Fruit fly (Drosophila melanogaster) whole organism, embryonic: ENCODE results near the gene CG13884.

Experiments
- Asciz ChIP-seq: fragments of 200-800 bp; sonication (Bioruptor generic); optimal IDR thresholded peaks from 2 replicates; lab custom pipeline; 2017; ENCODE audit warnings: missing biosample characterization, mild to moderate bottlenecking, missing genetic modification characterization, missing genetic modification reagents
- CG10431 ChIP-seq: fragments of 200-800 bp; sonication (Bioruptor generic); optimal IDR thresholded peaks from 3 replicates; lab custom pipeline; 2018; ENCODE audit warnings: missing biosample characterization, mild to moderate bottlenecking, missing genetic modification characterization
- CG10543 ChIP-seq: fragments of 200-800 bp; sonication (Bioruptor generic); optimal IDR thresholded peaks from 3 replicates; lab custom pipeline; 2017; ENCODE audit warnings: missing biosample characterization, mild to moderate bottlenecking, missing genetic modification characterization, moderate library complexity
- CG11504 ChIP-seq: fragments of 200-800 bp; sonication (Bioruptor generic); optimal IDR thresholded peaks from 3 replicates; lab custom pipeline; 2019; ENCODE audit warnings: missing biosample characterization, mild to moderate bottlenecking, missing genetic modification characterization, moderate library complexity
- CG12104 ChIP-seq: fragments of 200-800 bp; sonication (Bioruptor generic); optimal IDR thresholded peaks from 3 replicates; lab custom pipeline; 2016; ENCODE audit warnings: missing biosample characterization, missing genetic modification characterization
- CG12219 ChIP-seq: fragments of 200-800 bp; sonication (Bioruptor generic); optimal IDR thresholded peaks from 3 replicates; lab custom pipeline; 2018; ENCODE audit warnings: missing biosample characterization, mild to moderate bottlenecking, missing genetic modification characterization
- CG13296 ChIP-seq: fragments of 200-800 bp; sonication (Bioruptor generic); optimal IDR thresholded peaks from 3 replicates; lab custom pipeline; 2018; ENCODE audit warnings: missing biosample characterization, mild to moderate bottlenecking, missing genetic modification characterization
- CG15696 ChIP-seq: fragments of 200-800 bp; sonication (Bioruptor generic); optimal IDR thresholded peaks from 2 replicates; lab custom pipeline; 2019; ENCODE audit warnings: missing biosample characterization, mild to moderate bottlenecking, missing genetic modification characterization, moderate library complexity
- CG1603 ChIP-seq: fragments of 200-800 bp; sonication (Bioruptor generic); optimal IDR thresholded peaks from 2 replicates; lab custom pipeline; 2019; ENCODE audit warnings: missing biosample characterization, mild to moderate bottlenecking, missing genetic modification characterization, moderate library complexity
- CG16815 ChIP-seq: fragments of 200-800 bp; sonication (Bioruptor generic); optimal IDR thresholded peaks from 3 replicates; lab custom pipeline; 2017; ENCODE audit warnings: missing biosample characterization, mild to moderate bottlenecking, missing genetic modification characterization
- CG17612 ChIP-seq: fragments of 200-800 bp; sonication (Bioruptor generic); IDR thresholded peaks from 2 replicates; pipeline ENCODE4 v1.3.6; 2022; ENCODE audit warnings: missing biosample characterization, missing genetic modification characterization
- CG4730 ChIP-seq: fragments of 200-800 bp; sonication (Bioruptor generic); IDR thresholded peaks from 2 replicates; pipeline ENCODE4 v1.3.6; 2022; ENCODE audit warnings: missing biosample characterization, missing genetic modification characterization
- CG6683 ChIP-seq: fragments of 200-800 bp; sonication (Bioruptor generic); optimal IDR thresholded peaks from 2 replicates; lab custom pipeline; 2017; ENCODE audit warnings: missing biosample characterization, mild to moderate bottlenecking, missing genetic modification characterization, missing genetic modification reagents
- CG6791 ChIP-seq: fragments of 200-800 bp; sonication (Bioruptor generic); IDR thresholded peaks from 3 replicates; pipeline ENCODE4 v1.3.6; 2022; ENCODE audit warnings: missing biosample characterization, missing genetic modification characterization; ENCODE audit not compliant: partially characterized antibody
- CG7928 ChIP-seq: fragments of 200-800 bp; sonication (Bioruptor generic); optimal IDR thresholded peaks from 2 replicates; lab custom pipeline; 2017; ENCODE audit warnings: missing biosample characterization, mild to moderate bottlenecking, missing genetic modification characterization
- Camta ChIP-seq: fragments of 200-800 bp; sonication (Bioruptor generic); optimal IDR thresholded peaks from 2 replicates; lab custom pipeline; 2016; ENCODE audit warnings: missing biosample characterization, missing genetic modification characterization
- Doc2 ChIP-seq: fragments of 200-800 bp; sonication (Bioruptor generic); IDR thresholded peaks from 2 replicates; pipeline ENCODE4 v1.3.6; 2022; ENCODE audit warnings: missing biosample characterization, missing genetic modification characterization
- Dref ChIP-seq: fragments of 200-800 bp; sonication (Bioruptor generic); IDR thresholded peaks from 2 replicates; pipeline ENCODE4 v1.3.6; 2022; ENCODE audit warnings: missing biosample characterization, missing genetic modification characterization
- HLHmδ ChIP-seq: fragments of 200-800 bp; sonication (Bioruptor generic); optimal IDR thresholded peaks from 2 replicates; lab custom pipeline; 2018; ENCODE audit warnings: missing biosample characterization, mild to moderate bottlenecking, missing genetic modification characterization, moderate library complexity
- Hand ChIP-seq: fragments of 200-800 bp; sonication (Bioruptor generic); optimal IDR thresholded peaks from 2 replicates; lab custom pipeline; 2017; ENCODE audit warnings: mild to moderate bottlenecking, missing biosample characterization, missing genetic modification reagents, missing genetic modification characterization
- Hr78 ChIP-seq, 2 experiments: fragments of 200-800 bp in 1 of 2; fragments of >200 bp in 1 of 2; sonication (Bioruptor generic) in 1 of 2; optimal IDR thresholded peaks; 2 replicates each; lab custom pipeline; 2017 to 2019; ENCODE audit warnings: missing biosample characterization in 2 of 2, missing genetic modification characterization in 2 of 2, mild to moderate bottlenecking in 1 of 2, moderate library complexity in 1 of 2
- Lim3 ChIP-seq: fragments of 200-800 bp; sonication (Bioruptor generic); IDR thresholded peaks from 2 replicates; pipeline ENCODE4 v1.3.6; 2022; ENCODE audit warnings: missing biosample characterization, missing genetic modification characterization
- Myb ChIP-seq: fragments of 200-800 bp; sonication (Bioruptor generic); optimal IDR thresholded peaks from 2 replicates; lab custom pipeline; 2016; ENCODE audit warnings: missing biosample characterization, missing genetic modification characterization
- PHDP ChIP-seq: fragments of 200-800 bp; sonication (Bioruptor generic); optimal IDR thresholded peaks from 3 replicates; lab custom pipeline; 2018; ENCODE audit warnings: missing biosample characterization, mild to moderate bottlenecking, missing genetic modification characterization, moderate library complexity
- Sox102F ChIP-seq: fragments of 200-800 bp; sonication (Bioruptor generic); optimal IDR thresholded peaks from 2 replicates; lab custom pipeline; 2018; ENCODE audit warnings: missing biosample characterization, mild to moderate bottlenecking, missing genetic modification characterization, moderate library complexity
- TFAM ChIP-seq: fragments of 200-800 bp; sonication (Bioruptor generic); optimal IDR thresholded peaks from 2 replicates; lab custom pipeline; 2017; ENCODE audit warnings: missing biosample characterization, missing genetic modification characterization, inconsistent platforms
- abd-A ChIP-seq: fragments of 200-800 bp; sonication (Bioruptor generic); optimal IDR thresholded peaks from 3 replicates; lab custom pipeline; 2019; ENCODE audit warnings: missing biosample characterization, mild to moderate bottlenecking, missing genetic modification characterization, moderate library complexity
- amos ChIP-seq: fragments of 200-800 bp; sonication (Bioruptor generic); IDR thresholded peaks from 2 replicates; pipeline ENCODE4 v1.3.6; 2022; ENCODE audit warnings: missing biosample characterization, missing genetic modification characterization; ENCODE audit not compliant: partially characterized antibody
- ash1 ChIP-seq: fragments of 200-800 bp; sonication (Bioruptor generic); optimal IDR thresholded peaks from 2 replicates; lab custom pipeline; 2018; ENCODE audit warnings: missing biosample characterization, mild to moderate bottlenecking, missing genetic modification characterization
- br ChIP-seq: fragments of >200 bp; optimal IDR thresholded peaks from 2 replicates; lab custom pipeline; 2017
- caup ChIP-seq: fragments of 200-800 bp; sonication (Bioruptor generic); optimal IDR thresholded peaks from 3 replicates; lab custom pipeline; 2017; ENCODE audit warnings: missing biosample characterization, mild to moderate bottlenecking, missing genetic modification characterization, moderate library complexity; ENCODE audit not compliant: severe bottlenecking
- dmrt99B ChIP-seq: fragments of 200-800 bp; sonication (Bioruptor generic); optimal IDR thresholded peaks from 2 replicates; lab custom pipeline; 2018; ENCODE audit warnings: missing biosample characterization, mild to moderate bottlenecking, missing genetic modification characterization, moderate library complexity
- dpn ChIP-seq, 2 experiments: fragments of 200-800 bp; sonication (Bioruptor generic); optimal IDR thresholded peaks; 3 replicates each; lab custom pipeline; 2016; ENCODE audit warnings: missing biosample characterization in 2 of 2, missing genetic modification characterization in 2 of 2
- fru ChIP-seq: fragments of >200 bp; optimal IDR thresholded peaks from 2 replicates; lab custom pipeline; 2017
- gce ChIP-seq: fragments of 200-800 bp; sonication (Bioruptor generic); IDR thresholded peaks from 3 replicates; pipeline ENCODE4 v1.3.6; 2022; ENCODE audit warnings: missing biosample characterization, missing genetic modification characterization
- hb ChIP-seq: fragments of 200-800 bp; sonication (Bioruptor generic); IDR thresholded peaks from 3 replicates; pipeline ENCODE4 v1.3.6; 2022; ENCODE audit warnings: missing biosample characterization, missing genetic modification characterization; ENCODE audit not compliant: partially characterized antibody
- kni ChIP-seq: fragments of 200-800 bp; sonication (Bioruptor generic); optimal IDR thresholded peaks from 3 replicates; lab custom pipeline; 2017; ENCODE audit warnings: mild to moderate bottlenecking, missing biosample characterization, missing genetic modification reagents, missing genetic modification characterization
- lbe ChIP-seq: fragments of 200-800 bp; sonication (Bioruptor generic); optimal IDR thresholded peaks from 2 replicates; lab custom pipeline; 2016; ENCODE audit warnings: missing biosample characterization, mild to moderate bottlenecking, missing genetic modification characterization
- luna ChIP-seq: fragments of 200-800 bp; sonication (Bioruptor generic); optimal IDR thresholded peaks from 2 replicates; lab custom pipeline; 2016; ENCODE audit warnings: missing biosample characterization, missing genetic modification characterization
- nom ChIP-seq: fragments of 200-800 bp; sonication (Bioruptor generic); optimal IDR thresholded peaks from 2 replicates; lab custom pipeline; 2017; ENCODE audit warnings: missing biosample characterization, missing genetic modification characterization, mild to moderate bottlenecking, moderate library complexity, missing genetic modification reagents
- oc ChIP-seq: fragments of 200-800 bp; sonication (Bioruptor generic); optimal IDR thresholded peaks from 2 replicates; lab custom pipeline; 2018; ENCODE audit warnings: missing biosample characterization, mild to moderate bottlenecking, missing genetic modification characterization, moderate library complexity
- pzg ChIP-seq: fragments of 200-800 bp; sonication (Bioruptor generic); optimal IDR thresholded peaks from 3 replicates; lab custom pipeline; 2018; ENCODE audit warnings: missing biosample characterization, mild to moderate bottlenecking, missing genetic modification characterization, moderate library complexity
- salm ChIP-seq: fragments of 200-800 bp; sonication (Bioruptor generic); optimal IDR thresholded peaks from 2 replicates; lab custom pipeline; 2018; ENCODE audit warnings: missing biosample characterization, mild to moderate bottlenecking, missing genetic modification characterization
- scrt ChIP-seq: fragments of 200-800 bp; sonication (Bioruptor generic); optimal IDR thresholded peaks from 2 replicates; lab custom pipeline; 2018; ENCODE audit warnings: missing biosample characterization, mild to moderate bottlenecking, missing genetic modification characterization, moderate library complexity
- sens ChIP-seq: fragments of 200-800 bp; sonication (Bioruptor generic); peaks from one replicate; lab custom pipeline; 2016; ENCODE audit warnings: missing biosample characterization, missing genetic modification characterization
- sens-2 ChIP-seq: fragments of 200-800 bp; sonication (Bioruptor generic); IDR thresholded peaks from 2 replicates; pipeline ENCODE4 v1.3.6; 2022; ENCODE audit warnings: missing biosample characterization, missing genetic modification characterization
- sna ChIP-seq: fragments of 200-800 bp; sonication (Bioruptor generic); IDR thresholded peaks from 2 replicates; pipeline ENCODE4 v1.3.6; 2022; ENCODE audit warnings: missing biosample characterization, missing genetic modification characterization; ENCODE audit not compliant: partially characterized antibody
- tgo ChIP-seq: fragments of 200-800 bp; sonication (Bioruptor generic); IDR thresholded peaks from 3 replicates; pipeline ENCODE4 v1.3.6; 2022; ENCODE audit warnings: missing biosample characterization, missing genetic modification characterization
- toy ChIP-seq: fragments of 200-800 bp; sonication (Bioruptor generic); IDR thresholded peaks from 2 replicates; pipeline ENCODE4 v1.3.6; 2022; ENCODE audit warnings: missing biosample characterization, missing genetic modification characterization
- zen2 ChIP-seq: fragments of 200-800 bp; sonication (Bioruptor generic); IDR thresholded peaks from 3 replicates; pipeline ENCODE4 v1.3.6; 2022; ENCODE audit warnings: missing biosample characterization, missing genetic modification characterization; ENCODE audit not compliant: partially characterized antibody

The CG13884 gene

DNA sequence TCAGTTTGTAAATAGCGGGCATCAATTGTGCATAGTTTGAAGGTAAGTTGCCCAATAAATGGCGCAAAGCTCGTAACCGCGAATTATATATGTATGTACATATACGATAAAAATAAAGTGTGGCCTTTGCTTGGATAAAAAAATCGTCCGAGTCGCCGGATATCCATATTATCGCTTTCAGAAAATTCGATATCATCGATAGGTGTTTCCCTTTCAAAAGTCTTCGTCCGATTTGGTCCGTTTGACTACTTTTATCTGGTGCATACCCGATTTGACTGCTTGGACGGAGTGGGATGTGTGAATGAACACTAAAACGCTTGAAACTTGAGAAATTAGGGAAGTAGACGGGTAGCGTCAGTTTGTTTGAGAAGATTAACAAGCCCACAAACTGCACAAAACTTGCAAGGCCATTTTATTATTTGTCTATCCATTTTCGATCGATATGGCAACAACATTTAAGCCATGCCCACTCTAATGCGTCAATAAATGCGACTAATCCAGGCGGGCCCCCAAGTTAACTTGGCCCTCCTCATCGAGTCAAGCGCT, 37.0 kb downstream of the CG13884 start (continued):
- no peak; the same call in 2 of the 3 replicates for TF ChIP-seq zen2
- TF ChIP-seq CG11504 (tag; lab: Kevin White, UChicago) = no peak
- TF ChIP-seq Myb (GFP tag; lab: Kevin White, UChicago) = peak; percentile 30
- TF ChIP-seq CG12104 = peak; percentile 3
- TF ChIP-seq br (lab: Kevin White, UChicago) = no peak
- TF ChIP-seq Hr78 (GFP tag; optimal IDR thresholded peaks at IDR 0.05; lab: Kevin White, UChicago) = no peak
- TF ChIP-seq PHDP = peak; percentile 19
- TF ChIP-seq oc (tag; lab: Kevin White, UChicago) = no peak
- TF ChIP-seq caup (GFP tag; lab: Kevin White, UChicago) = peak; percentile 63
- 0 out of 2 replicates have a peak, but pooled peaks have one; percentile 42 for TF ChIP-seq sna (GFP tag; lab: Robert Waterston, UW)
- peak; percentile 14 for TF ChIP-seq nom (GFP tag; lab: Kevin White, UChicago)
- TF ChIP-seq CG12219 (GFP tag; lab: Kevin White, UChicago) = no peak
- TF ChIP-seq dpn (GFP tag; optimal IDR thresholded peaks at IDR 0.05; lab: Kevin White, UChicago) = no peak
- peak; percentile 39 for TF ChIP-seq pzg
- no peak for TF ChIP-seq fru (lab: Kevin White, UChicago)
- peak; percentile 9 for TF ChIP-seq CG10543 (GFP tag; lab: Kevin White, UChicago)
- no peak for TF ChIP-seq CG7928 (GFP tag; lab: Kevin White, UChicago)
- peak; percentile 21; the same call in 1 of the 2 replicates for TF ChIP-seq amos
- TF ChIP-seq sens-2 (GFP tag; lab: Robert Waterston, UW) = no peak
- no peak for TF ChIP-seq kni (GFP tag; lab: Kevin White, UChicago)
- TF ChIP-seq hb (GFP tag; lab: Robert Waterston, UW) = no peak
- no peak for TF ChIP-seq toy
- no peak for TF ChIP-seq Sox102F (GFP tag; lab: Kevin White, UChicago)
- peak; percentile 70 for TF ChIP-seq CG13296 (GFP tag; lab: Kevin White, UChicago)
- no peak for TF ChIP-seq CG15696 (tag; lab: Kevin White, UChicago)
- TF ChIP-seq sens (GFP tag; lab: Kevin White, UChicago) = peak; percentile 3
- no peak for TF ChIP-seq gce (GFP tag; lab: Robert Waterston, UW)
- TF ChIP-seq Lim3 = no peak
- TF ChIP-seq CG16815 (GFP tag; lab: Kevin White, UChicago) = no peak
- TF ChIP-seq luna = no peak
- TF ChIP-seq salm (tag; lab: Kevin White, UChicago) = peak; percentile 18
- no peak for TF ChIP-seq CG10431 (GFP tag; lab: Kevin White, UChicago)
- TF ChIP-seq Camta = no peak
- TF ChIP-seq scrt = no peak
- TF ChIP-seq lbe (GFP tag; lab: Kevin White, UChicago) = no peak
- no peak for TF ChIP-seq CG4730 (GFP tag; lab: Robert Waterston, UW)
- peak; percentile 71 for TF ChIP-seq Dref (GFP tag; lab: Robert Waterston, UW)
- TF ChIP-seq Hand = no peak
- TF ChIP-seq CG6791 (GFP tag; lab: Robert Waterston, UW) = peak; percentile 35; the same call in 1 of the 3 replicates
- peak; percentile 36 for TF ChIP-seq CG1603 (tag; lab: Kevin White, UChicago)
- no peak for TF ChIP-seq CG17612 (GFP tag; lab: Robert Waterston, UW)
- TF ChIP-seq TFAM (GFP tag; lab: Kevin White, UChicago) = no peak
- TF ChIP-seq tgo (GFP tag; lab: Robert Waterston, UW) = no peak
- TF ChIP-seq dmrt99B = no peak
- TF ChIP-seq abd-A = no peak
- TF ChIP-seq HLHmδ (GFP tag; lab: Kevin White, UChicago) = no peak
- TF ChIP-seq CG6683 (GFP tag; lab: Kevin White, UChicago) = no peak
- no peak for TF ChIP-seq Doc2 (GFP tag; lab: Robert Waterston, UW)
- TF ChIP-seq Asciz = no peak
- no peak for TF ChIP-seq ash1 (GFP tag; lab: Kevin White, UChicago)
